Fruit fly (Drosophila melanogaster): ENCODE results near the gene CG3226.

CG3226 gene

dm6 chrX:6656626-6657558, 2.8 kb upstream of the CG3226 start (continued):
- TF ChIP-seq fu2 (GFP tag; optimal IDR thresholded peaks at IDR 0.05): no peak
- 0 out of 2 replicates have a peak, but pooled peaks have one; percentile 28 for TF ChIP-seq CG14441 (GFP tag; IDR thresholded peaks at IDR 0.05)
- peak; percentile 64 for TF ChIP-seq CG7556 (GFP tag; optimal IDR thresholded peaks at IDR 0.05)
- TF ChIP-seq MTF-1 (GFP tag; optimal IDR thresholded peaks at IDR 0.05; ENCODE audit: borderline replicate concordance): no peak
- TF ChIP-seq dpn (GFP tag; optimal IDR thresholded peaks at IDR 0.05): peak in 1 of 2 experiments; percentile 11
- TF ChIP-seq Hand (GFP tag; optimal IDR thresholded peaks at IDR 0.05): peak; percentile 71
- TF ChIP-seq grn (GFP tag; optimal IDR thresholded peaks at IDR 0.05): peak; percentile 15
- peak; percentile 53; the same call in 1 of the 3 replicates for TF ChIP-seq dysf (GFP tag; IDR thresholded peaks at IDR 0.05)
- TF ChIP-seq gce (GFP tag; IDR thresholded peaks at IDR 0.05): 0 out of 3 replicates have a peak, but pooled peaks have one; percentile 13
- peak; percentile 82 for TF ChIP-seq CG34376 (GFP tag; optimal IDR thresholded peaks at IDR 0.05)
- TF ChIP-seq CG17829 (tag; optimal IDR thresholded peaks at IDR 0.05): peak; percentile 17
- peak; percentile 34; the same call in 1 of the 4 replicates for TF ChIP-seq Dll (GFP tag; IDR thresholded peaks at IDR 0.05; ENCODE audit: partially characterized antibody)
- 0 out of 2 replicates have a peak, but pooled peaks have one; percentile 4 for TF ChIP-seq al (GFP tag; IDR thresholded peaks at IDR 0.05)
- peak; percentile 61 for TF ChIP-seq PHDP (tag; optimal IDR thresholded peaks at IDR 0.05)
- TF ChIP-seq Eip74EF (GFP tag; optimal IDR thresholded peaks at IDR 0.05): peak in 1 of 2 experiments; percentile 63
- no peak for TF ChIP-seq prd (optimal IDR thresholded peaks at IDR 0.05)
- 0 out of 3 replicates have a peak, but pooled peaks have one; percentile 7 for TF ChIP-seq prd (GFP tag; IDR thresholded peaks at IDR 0.05)
- TF ChIP-seq Deaf1 (tag; optimal IDR thresholded peaks at IDR 0.05): peak; percentile 78
- TF ChIP-seq fru (optimal IDR thresholded peaks at IDR 0.05): no peak
- peak; percentile 45 for TF ChIP-seq klu (GFP tag; IDR thresholded peaks at IDR 0.05)
- TF ChIP-seq CG12299 (tag; optimal IDR thresholded peaks at IDR 0.05): no peak
- TF ChIP-seq lola (GFP tag; optimal IDR thresholded peaks at IDR 0.05): peak in 1 of 3 experiments; percentile 28
- peak; percentile 30 for TF ChIP-seq CG12219 (GFP tag; optimal IDR thresholded peaks at IDR 0.05)
- TF ChIP-seq CG15601 (tag; optimal IDR thresholded peaks at IDR 0.05): peak; percentile 43
- peak; percentile 95 for TF ChIP-seq Sry-β (GFP tag; optimal IDR thresholded peaks at IDR 0.05)
- TF ChIP-seq rib (GFP tag; IDR thresholded peaks at IDR 0.05): peak; percentile 54; the same call in 1 of the 2 replicates
- TF ChIP-seq CG7271 (tag; optimal IDR thresholded peaks at IDR 0.05): no peak
- TF ChIP-seq CG30020 (tag; optimal IDR thresholded peaks at IDR 0.05): peak; percentile 7
- TF ChIP-seq odd (GFP tag; optimal IDR thresholded peaks at IDR 0.05): peak; percentile 36
- TF ChIP-seq Ssrp (tag; optimal IDR thresholded peaks at IDR 0.05): peak; percentile 31
- TF ChIP-seq gro (GFP tag; optimal IDR thresholded peaks at IDR 0.05): no peak
- TF ChIP-seq CG10147 (GFP tag; optimal IDR thresholded peaks at IDR 0.05): peak; percentile 72
- TF ChIP-seq Sox100B (GFP tag; optimal IDR thresholded peaks at IDR 0.05): peak; percentile 22
- peak; percentile 78 for TF ChIP-seq CG18599 (GFP tag; optimal IDR thresholded peaks at IDR 0.05)
- TF ChIP-seq Scr (GFP tag; IDR thresholded peaks at IDR 0.05; ENCODE audit: partially characterized antibody): peak; percentile 15; the same call in 1 of the 2 replicates
- peak; percentile 10 for TF ChIP-seq CG33557 (GFP tag; optimal IDR thresholded peaks at IDR 0.05)
- TF ChIP-seq Hr39 (optimal IDR thresholded peaks at IDR 0.05): no peak
- peak; percentile 49; the same call in 1 of the 2 replicates for TF ChIP-seq lmd (GFP tag; IDR thresholded peaks at IDR 0.05)
- peak in 1 of 2 experiments; percentile 16 for TF ChIP-seq Dfd (GFP tag; optimal IDR thresholded peaks at IDR 0.05)
- TF ChIP-seq Nf-YC (tag; optimal IDR thresholded peaks at IDR 0.05): peak; percentile 59
- peak; percentile 63 for TF ChIP-seq CG6765 (GFP tag; optimal IDR thresholded peaks at IDR 0.05)
- TF ChIP-seq scrt (GFP tag; optimal IDR thresholded peaks at IDR 0.05): peak; percentile 59
- TF ChIP-seq schlank (tag; optimal IDR thresholded peaks at IDR 0.05): peak; percentile 37
- TF ChIP-seq CG10267 (tag; optimal IDR thresholded peaks at IDR 0.05): peak; percentile 48
- peak; percentile 33 for TF ChIP-seq CG2120 (GFP tag; optimal IDR thresholded peaks at IDR 0.05)
- peak; percentile 38; the same call in 1 of the 2 replicates for TF ChIP-seq Ada2b (GFP tag; IDR thresholded peaks at IDR 0.05)
- TF ChIP-seq bcd (GFP tag; optimal IDR thresholded peaks at IDR 0.05): peak; percentile 3

All from whole organism, embryonic.